Fruit fly (Drosophila melanogaster) whole organism, prepupa: ENCODE data around the gene CG31633.

ENCODE experiments used
- Blimp-1 ChIP-seq: fragments of 200-800 bp; sonication (Bioruptor generic); optimal IDR thresholded peaks from 3 replicates; lab custom pipeline; 2017; ENCODE audit warnings: missing biosample characterization, missing genetic modification characterization, mild to moderate bottlenecking, moderate library complexity, missing genetic modification reagents
- CG10631 ChIP-seq: fragments of 200-800 bp; sonication (Bioruptor generic); optimal IDR thresholded peaks from 2 replicates; lab custom pipeline; 2016; ENCODE audit warnings: missing biosample characterization, missing genetic modification characterization
- CG11762 ChIP-seq: fragments of 200-800 bp; sonication (Bioruptor generic); optimal IDR thresholded peaks from 3 replicates; lab custom pipeline; 2016; ENCODE audit warnings: missing biosample characterization, missing genetic modification characterization; ENCODE audit not compliant: insufficient read depth
- CG3919 ChIP-seq: fragments of 200-800 bp; sonication (Bioruptor generic); optimal IDR thresholded peaks from 3 replicates; lab custom pipeline; 2016; ENCODE audit warnings: missing biosample characterization, missing genetic modification characterization
- CG6854 ChIP-seq: fragments of 200-800 bp; sonication (Bioruptor generic); optimal IDR thresholded peaks from 2 replicates; lab custom pipeline; 2017; ENCODE audit warnings: missing biosample characterization, mild to moderate bottlenecking, missing genetic modification characterization
- Eip78C ChIP-seq: fragments of 200-800 bp; sonication (Bioruptor generic); peaks from one replicate; lab custom pipeline; 2016; ENCODE audit warnings: missing biosample characterization, missing genetic modification characterization
- Eip93F ChIP-seq: fragments of 200-800 bp; sonication (Bioruptor generic); optimal IDR thresholded peaks from 2 replicates; lab custom pipeline; 2016; ENCODE audit warnings: missing biosample characterization, mild to moderate bottlenecking, missing genetic modification characterization
- Gug ChIP-seq: fragments of 200-800 bp; sonication (Bioruptor generic); IDR thresholded peaks from 2 replicates; pipeline ENCODE4 v1.3.6; 2022; ENCODE audit warnings: missing biosample characterization, missing genetic modification characterization
- Lpt ChIP-seq: fragments of 200-800 bp; sonication (Bioruptor generic); optimal IDR thresholded peaks from 3 replicates; lab custom pipeline; 2016; ENCODE audit warnings: missing biosample characterization, missing genetic modification characterization
- Sox15 ChIP-seq: fragments of 200-800 bp; sonication (Bioruptor generic); optimal IDR thresholded peaks from 3 replicates; lab custom pipeline; 2016; ENCODE audit warnings: missing biosample characterization, missing genetic modification characterization
- eg ChIP-seq: fragments of 200-800 bp; sonication (Bioruptor generic); IDR thresholded peaks from 3 replicates; pipeline ENCODE4 v1.3.6; 2022; ENCODE audit warnings: missing biosample characterization, missing genetic modification characterization
- lz ChIP-seq: fragments of 200-800 bp; sonication (Bioruptor generic); optimal IDR thresholded peaks from 3 replicates; lab custom pipeline; 2016; ENCODE audit warnings: missing biosample characterization, missing genetic modification characterization
- salr ChIP-seq, 2 experiments: fragments of 200-800 bp; sonication (Bioruptor generic); optimal IDR thresholded peaks; 3 replicates each; lab custom pipeline; 2016 to 2018; ENCODE audit warnings: missing biosample characterization in 2 of 2, missing genetic modification characterization in 2 of 2, mild to moderate bottlenecking in 1 of 2
- topi ChIP-seq: fragments of 200-800 bp; sonication (Bioruptor generic); optimal IDR thresholded peaks from 3 replicates; lab custom pipeline; 2016; ENCODE audit warnings: missing biosample characterization, missing genetic modification characterization

dm6 chr2L:6644421-6645059 is 11.6 kb downstream of the CG31633 start:
- TF ChIP-seq Lpt (no peak), lz (GFP tag; lab: Kevin White, UChicago) (no peak), eg (no peak), Sox15 (GFP tag; lab: Kevin White, UChicago) (no peak), topi (GFP tag; lab: Kevin White, UChicago) (no peak), Eip93F (GFP tag; lab: Kevin White, UChicago) (peak; percentile 44), CG3919 (GFP tag; lab: Kevin White, UChicago) (no peak), CG11762 (GFP tag; lab: Kevin White, UChicago) (no peak), Eip78C (peak; percentile 75), salr (GFP tag; optimal IDR thresholded peaks at IDR 0.05; lab: Kevin White, UChicago) (no peak), Blimp-1 (GFP tag; lab: Kevin White, UChicago) (no peak), CG10631 (GFP tag; lab: Kevin White, UChicago) (no peak), Gug (GFP tag; lab: Robert Waterston, UW) (no peak), CG6854 (GFP tag; lab: Kevin White, UChicago) (no peak)
